Worm (Caenorhabditis elegans) whole organism, young adult: Measurements from ENCODE around the gene F36H9.1.

Experiments
- F22D6.2 ChIP-seq: sonication (generic microtip); optimal IDR thresholded peaks from 2 replicates; lab custom pipeline; 2016; ENCODE audit warnings: mild to moderate bottlenecking, missing genetic modification characterization, missing compliant biosample characterization
- aptf-2 ChIP-seq: fragments of 200-800 bp; sonication (Bioruptor generic); conservative IDR thresholded peaks from 2 replicates; pipeline ENCODE4 v1.3.6; 2022; ENCODE audit warnings: missing genetic modification reagents, missing genetic modification characterization, missing compliant biosample characterization
- bed-2 ChIP-seq: fragments of 200-800 bp; sonication (Bioruptor generic); IDR thresholded peaks from 2 replicates; pipeline ENCODE4 v1.3.6; 2022; ENCODE audit warnings: missing genetic modification reagents, missing genetic modification characterization, missing compliant biosample characterization
- ceh-79 ChIP-seq: sonication (generic microtip); optimal IDR thresholded peaks from 2 replicates; lab custom pipeline; 2017; ENCODE audit warnings: mild to moderate bottlenecking, missing genetic modification characterization, missing compliant biosample characterization
- dpff-1 ChIP-seq: sonication (generic microtip); optimal IDR thresholded peaks from 2 replicates; lab custom pipeline; 2017; ENCODE audit warnings: mild to moderate bottlenecking, missing genetic modification characterization, missing compliant biosample characterization
- efl-1 ChIP-seq: fragments of 150-350 bp; optimal IDR thresholded peaks from 2 replicates; lab custom pipeline; 2014; ENCODE audit warnings: missing biosample characterization, missing genetic modification reagents, missing genetic modification characterization
- egl-44 ChIP-seq: fragments of 200-800 bp; sonication (Bioruptor generic); IDR thresholded peaks from 2 replicates; pipeline ENCODE4 v1.3.6; 2022; ENCODE audit warnings: missing genetic modification reagents, missing genetic modification characterization, missing compliant biosample characterization
- ekl-4 ChIP-seq: fragments of 200-800 bp; sonication (Bioruptor generic); IDR thresholded peaks from 2 replicates; pipeline ENCODE4 v1.3.6; 2022; ENCODE audit warnings: missing genetic modification reagents, missing genetic modification characterization, missing compliant biosample characterization
- hlh-12 ChIP-seq: sonication (generic microtip); optimal IDR thresholded peaks from 2 replicates; lab custom pipeline; 2016; ENCODE audit warnings: missing genetic modification characterization, missing compliant biosample characterization
- lin-35 ChIP-seq, 3 experiments: fragments of 150-350 bp in 2 of 3; sonication (generic microtip) in 1 of 3; optimal IDR thresholded peaks; 2 replicates each; lab custom pipeline; 2014 to 2018; ENCODE audit warnings: missing biosample characterization in 3 of 3, missing genetic modification characterization in 3 of 3, missing genetic modification reagents in 3 of 3
- pha-4 ChIP-seq: fragments of 150-350 bp; sonication (generic microtip); optimal IDR thresholded peaks from 2 replicates; lab custom pipeline; 2014; ENCODE audit warnings: missing biosample characterization, missing genetic modification reagents, missing genetic modification characterization
- rpc-1 ChIP-seq, 2 experiments: fragments of 150-350 bp in 1 of 2; sonication (generic microtip) in 1 of 2; optimal IDR thresholded peaks; 2 replicates each; lab custom pipeline; 2014 to 2018; ENCODE audit warnings: missing biosample characterization in 1 of 2, missing genetic modification characterization in 1 of 2, missing genetic modification reagents in 1 of 2, missing genotype in 1 of 2

DNA sequence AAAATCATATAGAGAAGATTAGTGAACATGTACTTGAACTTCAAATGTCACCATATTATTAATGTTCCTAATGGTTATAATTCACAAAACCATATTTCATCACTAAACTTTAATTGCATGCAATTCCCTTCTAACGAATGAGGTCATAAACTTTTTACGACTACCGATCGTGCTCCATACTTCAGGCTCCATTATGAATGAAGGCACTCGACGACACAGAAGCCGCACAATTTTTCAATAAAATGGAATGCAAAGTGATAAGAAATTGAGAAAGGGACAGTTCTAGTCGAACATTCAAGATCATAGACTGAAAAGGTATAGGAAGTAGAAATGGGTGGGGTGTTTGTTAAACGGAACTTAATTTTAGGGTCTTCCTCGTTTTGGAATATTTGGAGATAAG is 38.2 kb upstream of the F36H9.1 start:
- TF ChIP-seq lin-35 (GFP tag; optimal IDR thresholded peaks at IDR 0.05; lab: Kevin White, UChicago) (no peak), F22D6.2 (tag; lab: Kevin White, UChicago) (no peak), ceh-79 (no peak), egl-44 (GFP tag; lab: Robert Waterston, UW) (no peak), hlh-12 (tag; lab: Kevin White, UChicago) (no peak), pha-4 (tag; lab: Kevin White, UChicago) (no peak), aptf-2 (GFP tag; lab: Robert Waterston, UW) (no peak), bed-2 (GFP tag; lab: Robert Waterston, UW) (no peak), ekl-4 (GFP tag; lab: Robert Waterston, UW) (no peak), dpff-1 (tag; lab: Kevin White, UChicago) (no peak), rpc-1 (optimal IDR thresholded peaks at IDR 0.05; lab: Kevin White, UChicago) (no peak), rpc-1 (tag; optimal IDR thresholded peaks at IDR 0.05; lab: Kevin White, UChicago) (no peak), efl-1 (GFP tag; lab: Kevin White, UChicago) (no peak)
